Worm (Caenorhabditis elegans) whole organism, early embryonic: ENCODE results near the gene C27A7.3.

Experiments used
- aly-1 ChIP-seq: sonication (generic microtip); optimal IDR thresholded peaks from 2 replicates; lab custom pipeline; 2016; ENCODE audit warnings: missing genetic modification characterization, missing compliant biosample characterization
- ceh-13 ChIP-seq: fragments of 200-800 bp; sonication (Bioruptor generic); optimal IDR thresholded peaks from 2 replicates; lab custom pipeline; 2018; ENCODE audit warnings: mild to moderate bottlenecking, missing genetic modification characterization, missing compliant biosample characterization
- hnd-1 ChIP-seq: sonication (generic microtip); optimal IDR thresholded peaks from 2 replicates; lab custom pipeline; 2016; ENCODE audit warnings: missing genetic modification characterization, missing compliant biosample characterization

ce11 chrV:12154554-12154953 is 13.8 kb downstream of the C27A7.3 start, which contains the start of gene C27A7.9:
- TF ChIP-seq aly-1 (tag; lab: Kevin White, UChicago) (no peak), ceh-13 (GFP tag; lab: Kevin White, UChicago) (no peak), hnd-1 (tag; lab: Kevin White, UChicago) (no peak)
